Fruit fly (Drosophila melanogaster): ENCODE results near the gene CG17298.

The CG17298 gene

DNA sequence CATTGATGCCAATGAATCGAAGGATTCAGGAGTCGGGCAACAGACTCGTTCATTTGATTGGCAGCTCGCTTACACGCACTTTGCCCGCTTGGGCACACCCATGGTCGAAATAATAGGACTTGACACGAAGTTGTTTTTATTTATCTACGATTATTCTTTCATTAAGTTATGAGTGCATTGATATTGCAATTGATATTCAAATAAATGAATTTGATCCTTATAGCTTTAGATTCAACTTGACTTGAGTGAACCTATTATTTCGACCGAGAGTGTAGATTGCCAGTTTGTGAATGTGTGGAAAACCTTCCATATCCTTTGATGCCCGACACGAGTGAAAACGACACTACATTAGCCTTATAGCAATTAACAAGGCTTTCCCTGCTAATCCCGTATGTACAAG, 47.5 kb downstream of the CG17298 start (continued):
- peak in 1 of 2 experiments; percentile 28 for TF ChIP-seq Eip74EF (GFP tag; optimal IDR thresholded peaks at IDR 0.05)
- peak; percentile 54 for TF ChIP-seq CG9609 (GFP tag; optimal IDR thresholded peaks at IDR 0.05)
- peak; percentile 73 for TF ChIP-seq CG15269 (tag; optimal IDR thresholded peaks at IDR 0.05)
- peak; percentile 30 for TF ChIP-seq CG9727 (GFP tag; optimal IDR thresholded peaks at IDR 0.05)
- TF ChIP-seq her (GFP tag; optimal IDR thresholded peaks at IDR 0.05) = peak; percentile 2
- peak; percentile 14 for TF ChIP-seq CG15514 (GFP tag; optimal IDR thresholded peaks at IDR 0.05)
- TF ChIP-seq CG8765 (GFP tag; IDR thresholded peaks at IDR 0.05) = no peak
- TF ChIP-seq Fer2 (tag; optimal IDR thresholded peaks at IDR 0.05) = no peak
- TF ChIP-seq chif (GFP tag; optimal IDR thresholded peaks at IDR 0.05) = peak; percentile 48 to 67
- TF ChIP-seq C15 (GFP tag; IDR thresholded peaks at IDR 0.05) = no peak
- peak; percentile 37; the same call in 1 of the 2 replicates for TF ChIP-seq CG10366 (GFP tag; IDR thresholded peaks at IDR 0.05)
- TF ChIP-seq Dek (tag; optimal IDR thresholded peaks at IDR 0.05) = peak; percentile 38
- TF ChIP-seq YL-1 (GFP tag; optimal IDR thresholded peaks at IDR 0.05) = no peak
- peak; percentile 74 for TF ChIP-seq dmrt11E (tag; optimal IDR thresholded peaks at IDR 0.05)
- TF ChIP-seq tin (GFP tag; optimal IDR thresholded peaks at IDR 0.05) = peak; percentile 61
- TF ChIP-seq h (optimal IDR thresholded peaks at IDR 0.05) = no peak
- peak; percentile 63 for TF ChIP-seq zen (tag; optimal IDR thresholded peaks at IDR 0.05)
- peak; percentile 66 for TF ChIP-seq CG12769 (tag; optimal IDR thresholded peaks at IDR 0.05)
- TF ChIP-seq Dip3 (GFP tag; optimal IDR thresholded peaks at IDR 0.05) = peak; percentile 42
- TF ChIP-seq Nf-YA (GFP tag; IDR thresholded peaks at IDR 0.05) = no peak
- no peak for TF ChIP-seq CG4360 (GFP tag; IDR thresholded peaks at IDR 0.05)
- TF ChIP-seq HLH4C (GFP tag; IDR thresholded peaks at IDR 0.05; ENCODE audit: partially characterized antibody) = no peak
- no peak for TF ChIP-seq tap (tag; optimal IDR thresholded peaks at IDR 0.05)
- peak; percentile 22 for TF ChIP-seq NfI (GFP tag; optimal IDR thresholded peaks at IDR 0.05)
- TF ChIP-seq nom (GFP tag; optimal IDR thresholded peaks at IDR 0.05) = peak; percentile 50
- TF ChIP-seq CG4328 (GFP tag; optimal IDR thresholded peaks at IDR 0.05) = no peak
- no peak for TF ChIP-seq cas (GFP tag; IDR thresholded peaks at IDR 0.05)
- peak; percentile 34 for TF ChIP-seq CG4707 (GFP tag; optimal IDR thresholded peaks at IDR 0.05)
- peak; percentile 52 for TF ChIP-seq D19A (tag; optimal IDR thresholded peaks at IDR 0.05)
- peak; percentile 8 for TF ChIP-seq Meics (GFP tag; optimal IDR thresholded peaks at IDR 0.05)
- peak; percentile 8 for TF ChIP-seq CG10267 (tag; optimal IDR thresholded peaks at IDR 0.05)
- TF ChIP-seq CG3726 (GFP tag; IDR thresholded peaks at IDR 0.05) = no peak
- TF ChIP-seq sisA (GFP tag; IDR thresholded peaks at IDR 0.05) = no peak
- peak; percentile 76 for TF ChIP-seq CG1603 (tag; optimal IDR thresholded peaks at IDR 0.05)
- peak; percentile 57 for TF ChIP-seq Blimp-1 (GFP tag; optimal IDR thresholded peaks at IDR 0.05)
- TF ChIP-seq zf30C (GFP tag; optimal IDR thresholded peaks at IDR 0.05) = no peak
- TF ChIP-seq stwl (tag; optimal IDR thresholded peaks at IDR 0.05) = no peak
- no peak for TF ChIP-seq pzg (GFP tag; optimal IDR thresholded peaks at IDR 0.05)
- no peak for TF ChIP-seq chinmo (GFP tag; IDR thresholded peaks at IDR 0.05; ENCODE audit: partially characterized antibody)
- peak; percentile 79 for TF ChIP-seq Xrp1 (GFP tag; IDR thresholded peaks at IDR 0.05)
- no peak for TF ChIP-seq CG4282 (GFP tag; optimal IDR thresholded peaks at IDR 0.05)
- TF ChIP-seq CG16863 (GFP tag; optimal IDR thresholded peaks at IDR 0.05) = peak; percentile 39
- no peak for TF ChIP-seq Hey (tag; optimal IDR thresholded peaks at IDR 0.05)
- no peak for TF ChIP-seq CG14860 (GFP tag; IDR thresholded peaks at IDR 0.05; ENCODE audit: partially characterized antibody)
- no peak for TF ChIP-seq Max (GFP tag; optimal IDR thresholded peaks at IDR 0.05)
- TF ChIP-seq Atf-2 (GFP tag; optimal IDR thresholded peaks at IDR 0.05) = peak; percentile 34
- no peak for TF ChIP-seq CG16779 (GFP tag; IDR thresholded peaks at IDR 0.05)
- TF ChIP-seq Dp (GFP tag; optimal IDR thresholded peaks at IDR 0.05) = no peak
- peak; percentile 64 for TF ChIP-seq Ssrp (tag; optimal IDR thresholded peaks at IDR 0.05)
- peak; percentile 77 for TF ChIP-seq unpg (GFP tag; optimal IDR thresholded peaks at IDR 0.05)

All from whole organism, embryonic.